Fruit fly (Drosophila melanogaster) whole organism, embryonic: ENCODE results near the gene crm.

Experiments used
- Atf6 ChIP-seq: fragments of 200-800 bp; sonication (Bioruptor generic); IDR thresholded peaks from 2 replicates; pipeline ENCODE4 v1.3.6; 2022; ENCODE audit warnings: missing biosample characterization, missing genetic modification characterization
- BtbVII ChIP-seq: fragments of 200-800 bp; sonication (Bioruptor generic); optimal IDR thresholded peaks from 3 replicates; lab custom pipeline; 2017; ENCODE audit warnings: missing biosample characterization, mild to moderate bottlenecking, missing genetic modification characterization
- Bteb2 ChIP-seq: fragments of 200-800 bp; sonication (Bioruptor generic); optimal IDR thresholded peaks from 2 replicates; lab custom pipeline; 2016; ENCODE audit warnings: missing biosample characterization, missing genetic modification characterization
- C15 ChIP-seq: fragments of 200-800 bp; sonication (Bioruptor generic); IDR thresholded peaks from 3 replicates; pipeline ENCODE4 v1.3.6; 2022; ENCODE audit warnings: missing biosample characterization, missing genetic modification characterization
- CG11695 ChIP-seq: fragments of 200-800 bp; sonication (Bioruptor generic); IDR thresholded peaks from 3 replicates; pipeline ENCODE4 v1.3.6; 2022; ENCODE audit warnings: missing biosample characterization, missing genetic modification characterization
- CG13296 ChIP-seq: fragments of 200-800 bp; sonication (Bioruptor generic); optimal IDR thresholded peaks from 3 replicates; lab custom pipeline; 2018; ENCODE audit warnings: missing biosample characterization, mild to moderate bottlenecking, missing genetic modification characterization
- CG13775 ChIP-seq: fragments of 200-800 bp; sonication (Bioruptor generic); optimal IDR thresholded peaks from 3 replicates; lab custom pipeline; 2017; ENCODE audit warnings: missing biosample characterization, mild to moderate bottlenecking, missing genetic modification characterization
- CG15011 ChIP-seq: fragments of 200-800 bp; sonication (Bioruptor generic); optimal IDR thresholded peaks from 3 replicates; lab custom pipeline; 2018; ENCODE audit warnings: missing biosample characterization, mild to moderate bottlenecking, missing genetic modification characterization
- CG15269 ChIP-seq: fragments of 200-800 bp; sonication (Bioruptor generic); optimal IDR thresholded peaks from 2 replicates; lab custom pipeline; 2018; ENCODE audit warnings: missing biosample characterization, mild to moderate bottlenecking, missing genetic modification characterization, moderate library complexity
- CG17385 ChIP-seq: fragments of 200-800 bp; sonication (Bioruptor generic); optimal IDR thresholded peaks from 3 replicates; lab custom pipeline; 2018; ENCODE audit warnings: missing biosample characterization, mild to moderate bottlenecking, missing genetic modification characterization
- CG17568 ChIP-seq: fragments of 200-800 bp; sonication (Bioruptor generic); optimal IDR thresholded peaks from 2 replicates; lab custom pipeline; 2018; ENCODE audit warnings: missing biosample characterization, mild to moderate bottlenecking, missing genetic modification characterization, moderate library complexity
- CG2875 ChIP-seq: fragments of 200-800 bp; sonication (Bioruptor generic); optimal IDR thresholded peaks from 2 replicates; lab custom pipeline; 2017; ENCODE audit warnings: missing biosample characterization, mild to moderate bottlenecking, missing genetic modification characterization, missing genetic modification reagents
- CG31441 ChIP-seq: fragments of 200-800 bp; sonication (Bioruptor generic); IDR thresholded peaks from 2 replicates; pipeline ENCODE4 v1.3.6; 2022; ENCODE audit warnings: missing biosample characterization, missing genetic modification characterization
- CG3995 ChIP-seq: fragments of 200-800 bp; sonication (Bioruptor generic); optimal IDR thresholded peaks from 3 replicates; lab custom pipeline; 2016; ENCODE audit warnings: missing biosample characterization, missing genetic modification characterization
- CG5245 ChIP-seq: fragments of 200-800 bp; sonication (Bioruptor generic); optimal IDR thresholded peaks from 3 replicates; lab custom pipeline; 2016; ENCODE audit warnings: missing biosample characterization, missing genetic modification characterization
- CG6654 ChIP-seq: fragments of 200-800 bp; sonication (Bioruptor generic); optimal IDR thresholded peaks from 2 replicates; lab custom pipeline; 2017; ENCODE audit warnings: missing biosample characterization, mild to moderate bottlenecking, missing genetic modification characterization
- CG6813 ChIP-seq: fragments of 200-800 bp; sonication (Bioruptor generic); optimal IDR thresholded peaks from 2 replicates; lab custom pipeline; 2017; ENCODE audit warnings: missing biosample characterization, missing genetic modification characterization, mild to moderate bottlenecking, moderate library complexity, missing genetic modification reagents
- CG7357 ChIP-seq: fragments of 200-800 bp; sonication (Bioruptor generic); IDR thresholded peaks from 3 replicates; pipeline ENCODE4 v1.3.6; 2022; ENCODE audit warnings: missing biosample characterization, missing genetic modification characterization
- CG7928 ChIP-seq: fragments of 200-800 bp; sonication (Bioruptor generic); optimal IDR thresholded peaks from 2 replicates; lab custom pipeline; 2017; ENCODE audit warnings: missing biosample characterization, mild to moderate bottlenecking, missing genetic modification characterization
- CG7987 ChIP-seq: fragments of 200-800 bp; sonication (Bioruptor generic); optimal IDR thresholded peaks from 2 replicates; lab custom pipeline; 2018; ENCODE audit warnings: missing biosample characterization, mild to moderate bottlenecking, missing genetic modification characterization, moderate library complexity
- CG8089 ChIP-seq: fragments of 200-800 bp; sonication (Bioruptor generic); optimal IDR thresholded peaks from 3 replicates; lab custom pipeline; 2016; ENCODE audit warnings: missing biosample characterization, missing genetic modification characterization
- CG9932 ChIP-seq: fragments of 200-800 bp; sonication (Bioruptor generic); IDR thresholded peaks from 2 replicates; pipeline ENCODE4 v1.3.6; 2022; ENCODE audit warnings: missing biosample characterization, missing genetic modification characterization
- D19A ChIP-seq: fragments of 200-800 bp; optimal IDR thresholded peaks from 3 replicates; lab custom pipeline; 2019; ENCODE audit warnings: missing biosample characterization, mild to moderate bottlenecking, missing genetic modification characterization, moderate library complexity
- Dbx ChIP-seq: fragments of 200-800 bp; sonication (Bioruptor generic); IDR thresholded peaks from 3 replicates; pipeline ENCODE4 v1.3.6; 2022; ENCODE audit warnings: missing biosample characterization, missing genetic modification characterization
- Dek ChIP-seq: fragments of 200-800 bp; sonication (Bioruptor generic); optimal IDR thresholded peaks from 3 replicates; lab custom pipeline; 2019; ENCODE audit warnings: missing biosample characterization, mild to moderate bottlenecking, missing genetic modification characterization, moderate library complexity
- Elba2 ChIP-seq: fragments of 200-800 bp; sonication (Bioruptor generic); optimal IDR thresholded peaks from 3 replicates; lab custom pipeline; 2016; ENCODE audit warnings: missing biosample characterization, missing genetic modification characterization
- Fer2 ChIP-seq: fragments of 200-800 bp; sonication (Bioruptor generic); optimal IDR thresholded peaks from 2 replicates; lab custom pipeline; 2018; ENCODE audit warnings: missing biosample characterization, mild to moderate bottlenecking, missing genetic modification characterization, moderate library complexity
- Hr78 ChIP-seq, 2 experiments: fragments of 200-800 bp in 1 of 2; fragments of >200 bp in 1 of 2; sonication (Bioruptor generic) in 1 of 2; optimal IDR thresholded peaks; 2 replicates each; lab custom pipeline; 2017 to 2019; ENCODE audit warnings: missing biosample characterization in 2 of 2, missing genetic modification characterization in 2 of 2, mild to moderate bottlenecking in 1 of 2, moderate library complexity in 1 of 2
- Ravus ChIP-seq: fragments of 200-800 bp; sonication (Bioruptor generic); IDR thresholded peaks from 2 replicates; pipeline ENCODE4 v1.3.6; 2022; ENCODE audit warnings: missing biosample characterization, missing genetic modification characterization
- Six4 ChIP-seq: fragments of 200-800 bp; sonication (Bioruptor generic); optimal IDR thresholded peaks from 2 replicates; lab custom pipeline; 2016; ENCODE audit warnings: missing biosample characterization, missing genetic modification characterization
- YL-1 ChIP-seq: fragments of 200-800 bp; sonication (Bioruptor generic); optimal IDR thresholded peaks from 3 replicates; lab custom pipeline; 2017; ENCODE audit warnings: missing biosample characterization, mild to moderate bottlenecking, missing genetic modification characterization
- ash1 ChIP-seq: fragments of 200-800 bp; sonication (Bioruptor generic); optimal IDR thresholded peaks from 2 replicates; lab custom pipeline; 2018; ENCODE audit warnings: missing biosample characterization, mild to moderate bottlenecking, missing genetic modification characterization
- bcd ChIP-seq: fragments of 200-800 bp; sonication (Bioruptor generic); optimal IDR thresholded peaks from 2 replicates; lab custom pipeline; 2017; ENCODE audit warnings: missing biosample characterization, mild to moderate bottlenecking, missing genetic modification characterization
- bsh ChIP-seq, 2 experiments: fragments of 200-800 bp; sonication (Bioruptor generic); optimal IDR thresholded peaks; 2 replicates each; lab custom pipeline; 2017 to 2018; ENCODE audit warnings: mild to moderate bottlenecking in 2 of 2, missing biosample characterization in 2 of 2, missing genetic modification characterization in 2 of 2, moderate library complexity in 1 of 2
- chn ChIP-seq: fragments of 200-800 bp; sonication (Bioruptor generic); optimal IDR thresholded peaks from 2 replicates; lab custom pipeline; 2016; ENCODE audit warnings: missing biosample characterization, missing genetic modification characterization
- crp ChIP-seq, 2 experiments: fragments of 200-800 bp; sonication (Bioruptor generic); optimal IDR thresholded peaks; 2 replicates in 1 of 2; 3 replicates in 1 of 2; lab custom pipeline; 2017; ENCODE audit warnings: missing biosample characterization in 2 of 2, missing genetic modification characterization in 2 of 2, mild to moderate bottlenecking in 1 of 2, moderate library complexity in 1 of 2
- cwo ChIP-seq: fragments of 200-800 bp; sonication (Bioruptor generic); optimal IDR thresholded peaks from 3 replicates; lab custom pipeline; 2017; ENCODE audit warnings: missing biosample characterization, missing genetic modification characterization, mild to moderate bottlenecking, moderate library complexity, missing genetic modification reagents
- dmrt99B ChIP-seq: fragments of 200-800 bp; sonication (Bioruptor generic); optimal IDR thresholded peaks from 2 replicates; lab custom pipeline; 2018; ENCODE audit warnings: missing biosample characterization, mild to moderate bottlenecking, missing genetic modification characterization, moderate library complexity
- dysf ChIP-seq: fragments of 200-800 bp; sonication (Bioruptor generic); IDR thresholded peaks from 3 replicates; pipeline ENCODE4 v1.3.6; 2022; ENCODE audit warnings: missing biosample characterization, missing genetic modification characterization
- gro ChIP-seq: fragments of 200-800 bp; sonication (Bioruptor generic); optimal IDR thresholded peaks from 2 replicates; lab custom pipeline; 2016; ENCODE audit warnings: missing biosample characterization, missing genetic modification characterization
- kni ChIP-seq: fragments of 200-800 bp; sonication (Bioruptor generic); optimal IDR thresholded peaks from 3 replicates; lab custom pipeline; 2017; ENCODE audit warnings: mild to moderate bottlenecking, missing biosample characterization, missing genetic modification reagents, missing genetic modification characterization
- pan ChIP-seq, 4 experiments: fragments of >200 bp in 3 of 4; fragments of 200-800 bp in 1 of 4; sonication (Bioruptor generic) in 1 of 4; optimal IDR thresholded peaks in 3 of 4; IDR thresholded peaks in 1 of 4; 2 replicates each; pipeline versions ENCODE4 v1.3.6 to Lab custom; 2017 to 2022; ENCODE audit warnings: missing biosample characterization in 2 of 4, missing genetic modification characterization in 2 of 4, mixed read lengths in 1 of 4
- pfk ChIP-seq: fragments of 200-800 bp; sonication (Bioruptor generic); optimal IDR thresholded peaks from 2 replicates; lab custom pipeline; 2018; ENCODE audit warnings: missing biosample characterization, mild to moderate bottlenecking, missing genetic modification characterization, moderate library complexity
- rib ChIP-seq: fragments of 200-800 bp; sonication (Bioruptor generic); IDR thresholded peaks from 2 replicates; pipeline ENCODE4 v1.3.6; 2022; ENCODE audit warnings: missing biosample characterization, missing genetic modification characterization
- schlank ChIP-seq: fragments of 200-800 bp; sonication (Bioruptor generic); optimal IDR thresholded peaks from 2 replicates; lab custom pipeline; 2018; ENCODE audit warnings: missing biosample characterization, mild to moderate bottlenecking, missing genetic modification characterization
- sug ChIP-seq: fragments of 200-800 bp; optimal IDR thresholded peaks from 2 replicates; lab custom pipeline; 2019; ENCODE audit warnings: missing biosample characterization, mild to moderate bottlenecking, missing genetic modification characterization, moderate library complexity
- unc-4 ChIP-seq: fragments of 200-800 bp; sonication (Bioruptor generic); IDR thresholded peaks from 2 replicates; pipeline ENCODE4 v1.3.6; 2022; ENCODE audit warnings: missing biosample characterization, missing genetic modification characterization; ENCODE audit not compliant: partially characterized antibody
- vvl ChIP-seq: fragments of 200-800 bp; sonication (Bioruptor generic); IDR thresholded peaks from 2 replicates; pipeline ENCODE4 v1.3.6; 2022; ENCODE audit warnings: missing biosample characterization, missing genetic modification characterization
- zfh1 ChIP-seq: fragments of 200-800 bp; sonication (Bioruptor generic); IDR thresholded peaks from 3 replicates; pipeline ENCODE4 v1.3.6; 2022; ENCODE audit warnings: missing biosample characterization, missing genetic modification characterization

crm gene

dm6 chrX:2787267-2787666 lies 48.7 kb upstream of the crm start (continued):
- TF ChIP-seq CG9932 (GFP tag; lab: Robert Waterston, UW) (peak; percentile 68), bcd (GFP tag; lab: Kevin White, UChicago) (peak; percentile 86), CG11695 (peak; percentile 93), pan (optimal IDR thresholded peaks at IDR 0.05; lab: Kevin White, UChicago) (no peak), pan (GFP tag; optimal IDR thresholded peaks at IDR 0.05 in 1 of 2, IDR thresholded peaks at IDR 0.05 in 1 of 2) (no peak), Atf6 (peak; percentile 90), pfk (GFP tag; lab: Kevin White, UChicago) (no peak), zfh1 (GFP tag; lab: Robert Waterston, UW) (peak; percentile 78), CG15011 (GFP tag; lab: Kevin White, UChicago) (peak; percentile 75), Bteb2 (GFP tag; lab: Kevin White, UChicago) (peak; percentile 64), gro (GFP tag; lab: Kevin White, UChicago) (peak; percentile 37), Ravus (GFP tag; lab: Robert Waterston, UW) (peak; percentile 32; the same call in 1 of the 2 replicates), CG7928 (GFP tag; lab: Kevin White, UChicago) (peak; percentile 34), CG3995 (GFP tag; lab: Kevin White, UChicago) (peak; percentile 42), Dek (peak; percentile 74), CG7987 (GFP tag; lab: Kevin White, UChicago) (peak; percentile 22), YL-1 (GFP tag; lab: Kevin White, UChicago) (no peak), CG7357 (GFP tag; lab: Robert Waterston, UW) (peak; percentile 66; the same call in 2 of the 3 replicates), CG15269 (tag; lab: Kevin White, UChicago) (peak; percentile 92), CG13296 (peak; percentile 88), C15 (no peak; the same call in 2 of the 3 replicates), dysf (GFP tag; lab: Robert Waterston, UW) (peak; percentile 91), CG6813 (GFP tag; lab: Kevin White, UChicago) (peak; percentile 81), kni (GFP tag; lab: Kevin White, UChicago) (no peak), Dbx (GFP tag; lab: Robert Waterston, UW) (peak; percentile 63; the same call in 1 of the 3 replicates), BtbVII (GFP tag; lab: Kevin White, UChicago) (peak; percentile 86), ash1 (GFP tag; lab: Kevin White, UChicago) (no peak), CG6654 (GFP tag; lab: Kevin White, UChicago) (peak; percentile 67), CG5245 (peak; percentile 76), bsh (GFP tag; optimal IDR thresholded peaks at IDR 0.05; lab: Kevin White, UChicago) (peak; percentile 76 to 82), CG2875 (peak; percentile 71), CG17568 (GFP tag; lab: Kevin White, UChicago) (peak; percentile 71), schlank (tag; lab: Kevin White, UChicago) (peak; percentile 52), crp (GFP tag; optimal IDR thresholded peaks at IDR 0.05; lab: Kevin White, UChicago) (peak in 1 of 2 experiments; percentile 42), Six4 (GFP tag; lab: Kevin White, UChicago) (peak; percentile 80), sug (tag; lab: Kevin White, UChicago) (peak; percentile 59), unc-4 (no peak), Hr78 (GFP tag; optimal IDR thresholded peaks at IDR 0.05; lab: Kevin White, UChicago) (peak in 1 of 2 experiments; percentile 86), D19A (tag; lab: Kevin White, UChicago) (peak; percentile 80), rib (GFP tag; lab: Robert Waterston, UW) (no peak; the same call in 1 of the 2 replicates), Elba2 (GFP tag; lab: Kevin White, UChicago) (no peak), CG31441 (GFP tag; lab: Robert Waterston, UW) (peak; percentile 82), Fer2 (peak; percentile 64), chn (GFP tag; lab: Kevin White, UChicago) (peak; percentile 68), CG8089 (peak; percentile 52), CG17385 (GFP tag; lab: Kevin White, UChicago) (peak; percentile 82), vvl (peak; percentile 71), dmrt99B (peak; percentile 95), cwo (GFP tag; lab: Kevin White, UChicago) (peak; percentile 81), CG13775 (GFP tag; lab: Kevin White, UChicago) (peak; percentile 76)
